Fruit fly (Drosophila melanogaster): Measurements from ENCODE around the gene CG17177.

Gene CG17177

dm6 chr3L:14691047-14691446 lies 10.4 kb downstream of the CG17177 start, which contains the start of gene gdrd:
Gene gdrd, plus strand, starts transcription at chr3L:14691347.
- TF ChIP-seq CG3032 (tag; optimal IDR thresholded peaks at IDR 0.05) (no peak), CG11294 (GFP tag; IDR thresholded peaks at IDR 0.05) (no peak), CG11902 (GFP tag; optimal IDR thresholded peaks at IDR 0.05) (no peak), dsx (GFP tag; optimal IDR thresholded peaks at IDR 0.05; ENCODE audit: poor library complexity, severe bottlenecking) (no peak), CG15336 (GFP tag; IDR thresholded peaks at IDR 0.05) (no peak), Sox15 (GFP tag; optimal IDR thresholded peaks at IDR 0.05) (no peak), Eip75B (GFP tag; optimal IDR thresholded peaks at IDR 0.05) (no peak), dac (GFP tag; optimal IDR thresholded peaks at IDR 0.05) (no peak), Sox102F (GFP tag; optimal IDR thresholded peaks at IDR 0.05) (no peak), Eip78C (GFP tag) (no peak), lz (GFP tag; optimal IDR thresholded peaks at IDR 0.05) (no peak), ss (GFP tag; optimal IDR thresholded peaks at IDR 0.05) (no peak), cyc (GFP tag; optimal IDR thresholded peaks at IDR 0.05) (no peak), CG6276 (GFP tag; optimal IDR thresholded peaks at IDR 0.05) (no peak), Hr39 (GFP tag; optimal IDR thresholded peaks at IDR 0.05) (no peak), CG7368 (GFP tag; optimal IDR thresholded peaks at IDR 0.05) (no peak), fd59A (GFP tag; optimal IDR thresholded peaks at IDR 0.05) (no peak), CG34406 (GFP tag; optimal IDR thresholded peaks at IDR 0.05) (no peak), svp (GFP tag) (no peak), net (GFP tag; optimal IDR thresholded peaks at IDR 0.05) (no peak)

DNA sequence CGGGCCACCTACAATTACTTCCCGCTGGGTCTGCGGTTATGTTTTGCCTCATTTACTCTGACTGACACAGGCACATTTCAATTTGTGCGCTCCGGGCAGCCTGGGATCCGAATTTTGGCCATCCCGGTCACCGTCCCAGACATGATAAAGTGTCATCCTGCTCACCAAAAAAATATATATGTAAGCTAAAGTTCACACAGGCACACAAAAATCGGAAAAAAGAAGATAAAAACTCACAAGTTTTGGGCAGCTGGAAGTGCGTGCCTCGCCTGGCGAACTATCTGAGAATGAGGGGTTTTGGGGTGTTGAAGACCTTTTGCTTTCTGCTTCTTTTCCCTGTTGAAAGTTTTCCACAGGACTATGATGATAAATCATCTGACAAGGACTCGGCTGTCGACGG lies 15.2 kb downstream of the CG17177 start:
- TF ChIP-seq esn (GFP tag; optimal IDR thresholded peaks at IDR 0.05) = no peak
- TF ChIP-seq Hr39 (GFP tag; optimal IDR thresholded peaks at IDR 0.05) = no peak
- TF ChIP-seq CG11294 (GFP tag; IDR thresholded peaks at IDR 0.05) = no peak
- no peak for TF ChIP-seq ss (GFP tag; optimal IDR thresholded peaks at IDR 0.05)
- no peak for TF ChIP-seq achi (GFP tag; optimal IDR thresholded peaks at IDR 0.05)
- TF ChIP-seq Sox102F (GFP tag; optimal IDR thresholded peaks at IDR 0.05) = no peak
- no peak for TF ChIP-seq CG6276 (GFP tag; optimal IDR thresholded peaks at IDR 0.05)

DNA sequence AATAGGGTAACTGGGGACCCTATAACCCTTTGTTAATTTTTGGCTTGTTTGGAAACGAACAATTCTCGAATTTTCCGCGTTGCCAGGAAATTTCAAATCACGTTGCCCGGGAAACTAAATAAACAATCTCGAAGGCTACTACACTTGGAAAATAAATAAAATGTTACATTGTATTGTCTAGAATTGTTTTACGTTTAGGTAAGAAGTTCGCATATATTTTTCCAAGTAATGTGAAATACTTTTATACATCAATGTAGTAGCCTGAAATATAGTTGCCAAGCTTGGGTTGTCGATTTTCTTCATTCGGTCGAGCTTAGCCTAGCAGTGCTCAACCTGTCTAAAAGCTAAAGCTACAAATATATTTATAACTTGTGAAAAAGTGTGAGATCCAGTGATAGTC lies 17.0 kb downstream of the CG17177 start, which contains the start of gene Dnaaf6:
Gene Dnaaf6 (plus strand): TSS at position 301 of the 400 bp plus-strand sequence.
- TF ChIP-seq CG6163 (GFP tag; IDR thresholded peaks at IDR 0.05) (no peak), Blimp-1 (GFP tag; optimal IDR thresholded peaks at IDR 0.05) (no peak), CG11902 (GFP tag; optimal IDR thresholded peaks at IDR 0.05) (no peak), fkh (GFP tag; optimal IDR thresholded peaks at IDR 0.05) (no peak), Hr4 (GFP tag; optimal IDR thresholded peaks at IDR 0.05) (no peak), CG34406 (GFP tag; optimal IDR thresholded peaks at IDR 0.05) (no peak), CG15336 (GFP tag; IDR thresholded peaks at IDR 0.05) (no peak), CG7368 (GFP tag; optimal IDR thresholded peaks at IDR 0.05) (no peak), fd59A (GFP tag; optimal IDR thresholded peaks at IDR 0.05) (no peak), CG32006 (GFP tag; optimal IDR thresholded peaks at IDR 0.05) (no peak), fd85E (GFP tag; optimal IDR thresholded peaks at IDR 0.05) (no peak), Lpt (GFP tag; optimal IDR thresholded peaks at IDR 0.05) (no peak), Met (GFP tag; optimal IDR thresholded peaks at IDR 0.05) (no peak), lz (GFP tag; optimal IDR thresholded peaks at IDR 0.05) (no peak), CG11762 (GFP tag; optimal IDR thresholded peaks at IDR 0.05; ENCODE audit: insufficient read depth) (no peak), Gug (GFP tag; IDR thresholded peaks at IDR 0.05) (no peak), acj6 (GFP tag; optimal IDR thresholded peaks at IDR 0.05) (no peak), CG3919 (GFP tag; optimal IDR thresholded peaks at IDR 0.05) (no peak), spab (GFP tag; optimal IDR thresholded peaks at IDR 0.05) (no peak)

DNA sequence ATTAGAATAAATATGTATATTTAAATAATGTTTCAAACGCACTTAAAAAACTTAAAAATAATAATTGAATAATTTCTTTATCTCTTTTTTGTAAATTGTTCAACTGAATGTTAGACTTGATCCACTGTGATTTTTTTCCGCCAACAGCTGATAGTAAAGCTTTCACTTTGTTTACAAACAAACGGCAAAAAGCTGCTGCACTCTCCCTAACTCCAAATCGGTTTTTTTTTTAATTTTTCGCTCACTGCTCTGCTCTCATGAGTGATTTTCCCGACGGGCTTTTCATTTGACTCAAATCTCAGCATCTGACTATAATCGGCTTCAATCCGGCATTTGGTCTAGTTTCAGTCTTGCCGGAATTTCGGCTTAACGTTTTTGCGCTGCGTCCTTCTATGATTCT lies 20.0 kb downstream of the CG17177 start:
- TF ChIP-seq Sox14 (GFP tag; optimal IDR thresholded peaks at IDR 0.05) (no peak), CG15336 (GFP tag; IDR thresholded peaks at IDR 0.05) (peak; percentile 58), CG31627 (GFP tag; optimal IDR thresholded peaks at IDR 0.05) (no peak), CG6163 (GFP tag; IDR thresholded peaks at IDR 0.05) (0 out of 3 replicates have a peak, but pooled peaks have one; percentile 13), CG6276 (GFP tag; optimal IDR thresholded peaks at IDR 0.05) (peak; percentile 23), CG3919 (GFP tag; optimal IDR thresholded peaks at IDR 0.05) (no peak), CG10631 (GFP tag; optimal IDR thresholded peaks at IDR 0.05) (no peak)
